Worm (Caenorhabditis elegans): Measurements from ENCODE around the gene Y47C4A.1.

DNA sequence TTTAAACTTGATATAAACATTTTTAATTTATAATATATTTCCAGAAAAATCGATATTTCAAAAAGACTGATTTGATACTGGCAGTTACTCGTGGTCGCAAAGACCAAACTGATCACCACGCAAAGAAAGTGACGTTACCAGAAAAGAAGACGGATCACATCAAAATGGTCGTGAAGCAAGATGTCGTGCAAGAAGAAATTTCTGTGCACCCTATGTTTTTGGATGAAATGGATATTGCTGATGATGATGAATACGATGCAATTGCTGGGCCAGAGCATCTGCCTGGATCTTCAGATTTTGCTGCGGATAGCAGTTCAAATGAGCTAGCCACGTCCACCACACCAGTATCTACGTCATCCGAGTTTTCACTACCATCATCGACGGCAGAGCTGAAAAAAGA, 42.7 kb upstream of the Y47C4A.1 start:
- TF ChIP-seq him-1 (tag; optimal IDR thresholded peaks at IDR 0.05) (no peak), dao-5 (tag; optimal IDR thresholded peaks at IDR 0.05) (no peak), W03F9.2 (tag; optimal IDR thresholded peaks at IDR 0.05) (no peak)

Data from whole organism, L4/young adult.